Worm (Caenorhabditis elegans): ENCODE measurements around the gene kbp-3.
A peak's percentile ranks its signal among the peaks of the same experiment; 100 is the strongest.

kbp-3 gene

DNA sequence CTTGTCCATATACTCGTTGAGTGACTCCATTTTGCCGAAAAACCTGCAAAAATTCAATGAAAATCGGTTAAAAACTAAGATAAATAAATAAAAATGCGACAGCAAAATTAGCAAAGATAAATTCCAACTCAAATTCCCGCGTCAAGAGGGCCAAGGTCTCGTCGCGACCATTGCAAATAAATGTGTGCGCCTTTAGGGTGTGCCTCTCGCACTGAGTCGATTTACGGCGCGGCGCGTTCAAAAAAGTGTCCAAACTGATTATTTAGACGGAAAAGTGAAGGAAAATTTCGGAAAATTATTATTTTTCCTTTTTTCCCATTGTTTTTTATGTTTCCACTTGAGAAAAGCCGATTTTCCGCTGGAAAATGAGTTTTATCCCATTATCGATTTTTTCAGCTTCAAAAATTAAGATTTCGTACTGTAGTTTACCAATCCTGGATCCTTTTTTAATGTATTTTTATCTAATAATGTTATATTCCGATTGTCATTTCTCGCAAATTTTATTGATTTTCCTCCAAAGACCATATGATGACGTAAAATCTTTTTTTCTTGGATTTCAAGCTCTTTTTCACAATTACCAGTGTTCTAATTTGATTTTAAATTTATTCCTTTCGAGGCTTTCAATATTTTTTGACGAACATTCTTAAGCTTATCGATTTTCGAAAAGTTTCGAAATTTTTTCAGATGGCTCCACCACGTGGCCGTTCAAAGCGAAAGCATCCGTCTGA is at the start of gene kbp-3, which contains the start of gene nurf-1:
TSS of gene kbp-3 (minus strand) at position 43 of the 728 bp plus-strand sequence.
TSS of gene nurf-1 (plus strand) at position 678 of the 728 bp plus-strand sequence.
- no peak for TF ChIP-seq nhr-237 (tag; optimal IDR thresholded peaks at IDR 0.05)
- no peak for TF ChIP-seq daf-16 (GFP tag; optimal IDR thresholded peaks at IDR 0.05)
- peak; percentile 31 for TF ChIP-seq daf-16 (tag; optimal IDR thresholded peaks at IDR 0.05)
- TF ChIP-seq lin-29 (GFP tag; IDR thresholded peaks at IDR 0.05) = no peak
- TF ChIP-seq lsy-2 (tag; optimal IDR thresholded peaks at IDR 0.05) = peak in 1 of 2 experiments; percentile 76
- TF ChIP-seq lir-3 (tag; optimal IDR thresholded peaks at IDR 0.05) = no peak
- peak; percentile 72 for TF ChIP-seq lin-38 (GFP tag; IDR thresholded peaks at IDR 0.05)
- TF ChIP-seq fkh-10 (GFP tag; optimal IDR thresholded peaks at IDR 0.05) = peak; percentile 25
- no peak for TF ChIP-seq spr-3 (GFP tag; optimal IDR thresholded peaks at IDR 0.05)
- no peak for TF ChIP-seq pqm-1 (tag; optimal IDR thresholded peaks at IDR 0.05)
- peak; percentile 33 for TF ChIP-seq rbr-2 (tag; optimal IDR thresholded peaks at IDR 0.05)
- TF ChIP-seq nhr-77 (tag; optimal IDR thresholded peaks at IDR 0.05) = peak; percentile 45
- peak; percentile 45 for TF ChIP-seq nhr-11 (tag; optimal IDR thresholded peaks at IDR 0.05)
- TF ChIP-seq skn-1 (tag; optimal IDR thresholded peaks at IDR 0.05) = no peak
- no peak for TF ChIP-seq egl-43 (GFP tag; IDR thresholded peaks at IDR 0.05)
- peak; percentile 29 for TF ChIP-seq dve-1 (tag; optimal IDR thresholded peaks at IDR 0.05; ENCODE audit: insufficient read depth)
- TF ChIP-seq lin-13 (GFP tag; optimal IDR thresholded peaks at IDR 0.05) = no peak
- TF ChIP-seq nhr-6 (tag; optimal IDR thresholded peaks at IDR 0.05) = peak; percentile 72
- no peak for TF ChIP-seq hlh-11 (tag; optimal IDR thresholded peaks at IDR 0.05)
- peak in 1 of 2 experiments; percentile 41 for TF ChIP-seq hif-1 (tag; optimal IDR thresholded peaks at IDR 0.05)
- peak; percentile 59 for TF ChIP-seq mep-1 (tag; optimal IDR thresholded peaks at IDR 0.05)
- TF ChIP-seq set-16 (GFP tag; IDR thresholded peaks at IDR 0.05) = no peak
- TF ChIP-seq aly-2 (tag; optimal IDR thresholded peaks at IDR 0.05) = no peak
- peak in 1 of 2 experiments; percentile 2 for TF ChIP-seq unc-62 (GFP tag; optimal IDR thresholded peaks at IDR 0.05 in 1 of 2)
- no peak for TF ChIP-seq unc-62 (tag; optimal IDR thresholded peaks at IDR 0.05)
- TF ChIP-seq nhr-111 (GFP tag; optimal IDR thresholded peaks at IDR 0.05) = no peak
- peak; percentile 61 for TF ChIP-seq hlh-30 (tag; optimal IDR thresholded peaks at IDR 0.05; ENCODE audit: insufficient read depth)
- peak in 1 of 2 experiments; percentile 32 for TF ChIP-seq mdl-1 (tag; optimal IDR thresholded peaks at IDR 0.05)
- peak; percentile 44; the same call in 1 of the 2 replicates for TF ChIP-seq hmg-1.1 (GFP tag; IDR thresholded peaks at IDR 0.05)
- peak; percentile 95 for TF ChIP-seq mes-2 (tag; optimal IDR thresholded peaks at IDR 0.05; ENCODE audit: poor library complexity, severe bottlenecking)
- peak; percentile 88 for TF ChIP-seq dpl-1 (GFP tag; optimal IDR thresholded peaks at IDR 0.05)
- TF ChIP-seq aha-1 (tag) = peak; percentile 94
- TF ChIP-seq lim-7 (GFP tag; IDR thresholded peaks at IDR 0.05) = no peak
- TF ChIP-seq cey-2 (tag; optimal IDR thresholded peaks at IDR 0.05; ENCODE audit: borderline replicate concordance, insufficient read depth) = no peak
- no peak for TF ChIP-seq fos-1 (tag; optimal IDR thresholded peaks at IDR 0.05)
- TF ChIP-seq sdz-12 (GFP tag; optimal IDR thresholded peaks at IDR 0.05) = no peak
- no peak for TF ChIP-seq F44E2.7 (GFP tag; IDR thresholded peaks at IDR 0.05)
- no peak for TF ChIP-seq ces-1 (GFP tag; optimal IDR thresholded peaks at IDR 0.05)
- TF ChIP-seq nhr-102 (tag; optimal IDR thresholded peaks at IDR 0.05) = no peak

DNA sequence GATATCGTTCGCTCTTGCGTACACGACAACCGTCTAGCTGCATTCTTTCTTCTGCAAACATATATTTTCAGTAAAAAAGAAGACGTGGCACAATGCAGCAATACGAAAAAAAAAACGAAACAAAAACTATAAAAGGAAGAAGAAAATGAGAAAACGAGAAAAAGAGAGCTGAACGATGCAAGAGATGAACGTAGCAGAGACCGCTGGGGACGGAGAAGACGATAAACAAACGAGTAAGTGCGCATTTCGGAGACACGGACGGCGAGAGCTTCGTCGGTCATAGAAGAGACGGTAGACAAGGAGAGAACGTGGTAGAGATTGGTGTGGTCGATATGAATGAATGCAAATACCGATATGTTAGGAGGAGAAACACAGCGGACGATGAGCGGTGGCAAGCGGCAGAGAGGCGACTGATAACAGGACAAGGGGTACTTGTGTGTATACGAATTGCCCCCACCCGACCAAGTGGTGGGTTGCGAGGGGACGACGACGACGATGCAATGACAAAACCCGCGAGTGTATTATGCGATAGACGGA is 48.1 kb upstream of the kbp-3 start, which contains the start of gene K04B12.2:
TSS of gene K04B12.2 (minus strand) at position 51 of the 537 bp plus-strand sequence.
- TF ChIP-seq lin-15B (tag; optimal IDR thresholded peaks at IDR 0.05) (no peak), hlh-30 (tag; optimal IDR thresholded peaks at IDR 0.05; ENCODE audit: insufficient read depth) (peak; percentile 60), ces-1 (GFP tag; optimal IDR thresholded peaks at IDR 0.05) (no peak), nhr-237 (tag; optimal IDR thresholded peaks at IDR 0.05) (no peak), sdz-12 (GFP tag; optimal IDR thresholded peaks at IDR 0.05) (no peak), dmd-9 (GFP tag; IDR thresholded peaks at IDR 0.05) (no peak), hlh-11 (tag; optimal IDR thresholded peaks at IDR 0.05) (peak; percentile 93), nhr-10 (tag; optimal IDR thresholded peaks at IDR 0.05) (peak; percentile 55), unc-130 (GFP tag; optimal IDR thresholded peaks at IDR 0.05) (no peak), unc-62 (GFP tag; optimal IDR thresholded peaks at IDR 0.05 in 1 of 2) (peak in 1 of 2 experiments; percentile 51), unc-62 (tag; optimal IDR thresholded peaks at IDR 0.05) (no peak), pqm-1 (tag; optimal IDR thresholded peaks at IDR 0.05) (peak; percentile 59), set-16 (GFP tag; IDR thresholded peaks at IDR 0.05) (peak; percentile 17; the same call in 1 of the 2 replicates), F49E8.2 (tag; optimal IDR thresholded peaks at IDR 0.05; ENCODE audit: borderline replicate concordance) (no peak), Y105C5A.15 (GFP tag; IDR thresholded peaks at IDR 0.05) (no peak), aly-2 (tag; optimal IDR thresholded peaks at IDR 0.05) (no peak), hif-1 (tag; optimal IDR thresholded peaks at IDR 0.05) (peak in 1 of 2 experiments; percentile 48), tag-97 (GFP tag; IDR thresholded peaks at IDR 0.05) (no peak), pha-4 (GFP tag; IDR thresholded peaks at IDR 0.05) (no peak), pha-4 (tag; optimal IDR thresholded peaks at IDR 0.05) (peak; percentile 19), mdl-1 (tag; optimal IDR thresholded peaks at IDR 0.05) (peak; percentile 36 to 76)

Measured in whole organism, L4 larva.